Fruit fly (Drosophila melanogaster): ENCODE measurements around the gene CCT7.

The CCT7 gene

dm6 chr3R:8846154-8846648, 44.8 kb downstream of the CCT7 start:
- TF ChIP-seq Hr83 (GFP tag; optimal IDR thresholded peaks at IDR 0.05; ENCODE audit: poor library complexity, severe bottlenecking) (peak; percentile 90), Jra (GFP tag; optimal IDR thresholded peaks at IDR 0.05) (peak; percentile 24), br (GFP tag; optimal IDR thresholded peaks at IDR 0.05) (peak; percentile 52), ey (GFP tag; optimal IDR thresholded peaks at IDR 0.05) (no peak), jim (GFP tag; optimal IDR thresholded peaks at IDR 0.05) (peak; percentile 11), usp (GFP tag; optimal IDR thresholded peaks at IDR 0.05) (no peak), tai (GFP tag; optimal IDR thresholded peaks at IDR 0.05) (peak; percentile 20), Sp1 (GFP tag; optimal IDR thresholded peaks at IDR 0.05) (peak; percentile 42), Rel (GFP tag; optimal IDR thresholded peaks at IDR 0.05) (peak; percentile 28), Rel (tag; optimal IDR thresholded peaks at IDR 0.05) (peak; percentile 21), dl (GFP tag; optimal IDR thresholded peaks at IDR 0.05; ENCODE audit: insufficient read depth in 1 of 2, partially characterized antibody in 2 of 2) (no peak), psq (GFP tag; optimal IDR thresholded peaks at IDR 0.05) (peak; percentile 94), OdsH (GFP tag; optimal IDR thresholded peaks at IDR 0.05) (peak; percentile 41), CG9705 (GFP tag; optimal IDR thresholded peaks at IDR 0.05) (no peak), Hr78 (GFP tag; optimal IDR thresholded peaks at IDR 0.05) (no peak), Vsx2 (GFP tag; optimal IDR thresholded peaks at IDR 0.05; ENCODE audit: partially characterized antibody) (peak; percentile 50), sv (GFP tag; optimal IDR thresholded peaks at IDR 0.05) (peak; percentile 35), foxo (GFP tag; optimal IDR thresholded peaks at IDR 0.05) (peak in 1 of 2 experiments; percentile 40), HLH106 (tag; optimal IDR thresholded peaks at IDR 0.05) (no peak), lola (GFP tag; optimal IDR thresholded peaks at IDR 0.05) (no peak), brk (GFP tag; optimal IDR thresholded peaks at IDR 0.05) (no peak), rgr (GFP tag; optimal IDR thresholded peaks at IDR 0.05) (peak; percentile 53), pan (optimal IDR thresholded peaks at IDR 0.05) (no peak), Myc (optimal IDR thresholded peaks at IDR 0.05) (no peak), GATAd (GFP tag; optimal IDR thresholded peaks at IDR 0.05) (no peak), CrebA (GFP tag; optimal IDR thresholded peaks at IDR 0.05; ENCODE audit: borderline replicate concordance) (peak; percentile 81), dmrt93B (GFP tag; optimal IDR thresholded peaks at IDR 0.05) (no peak), Abd-B (GFP tag; optimal IDR thresholded peaks at IDR 0.05) (no peak), dsf (GFP tag; optimal IDR thresholded peaks at IDR 0.05; ENCODE audit: borderline replicate concordance) (no peak), Dif (GFP tag; optimal IDR thresholded peaks at IDR 0.05; ENCODE audit: partially characterized antibody) (peak; percentile 53), sage (GFP tag; optimal IDR thresholded peaks at IDR 0.05) (peak; percentile 55), h (GFP tag; optimal IDR thresholded peaks at IDR 0.05) (peak; percentile 62), Dfd (GFP tag; optimal IDR thresholded peaks at IDR 0.05) (no peak), N (GFP tag; optimal IDR thresholded peaks at IDR 0.05) (no peak), CG32264 (GFP tag; optimal IDR thresholded peaks at IDR 0.05) (peak; percentile 27), Hnf4 (GFP tag; optimal IDR thresholded peaks at IDR 0.05) (peak; percentile 35), fru (GFP tag; optimal IDR thresholded peaks at IDR 0.05) (peak; percentile 20)

- peak; percentile 37 for TF ChIP-seq rgr (GFP tag; optimal IDR thresholded peaks at IDR 0.05)
- peak; percentile 51 for TF ChIP-seq tai (GFP tag; optimal IDR thresholded peaks at IDR 0.05)
- no peak for TF ChIP-seq Hr83 (GFP tag; optimal IDR thresholded peaks at IDR 0.05; ENCODE audit: poor library complexity, severe bottlenecking)
- TF ChIP-seq Hnf4 (GFP tag; optimal IDR thresholded peaks at IDR 0.05) = peak; percentile 15
- TF ChIP-seq CG9705 (GFP tag; optimal IDR thresholded peaks at IDR 0.05) = no peak
- no peak for TF ChIP-seq pan (optimal IDR thresholded peaks at IDR 0.05)
- TF ChIP-seq sage (GFP tag; optimal IDR thresholded peaks at IDR 0.05) = no peak
- TF ChIP-seq dsf (GFP tag; optimal IDR thresholded peaks at IDR 0.05; ENCODE audit: borderline replicate concordance) = no peak
- no peak for TF ChIP-seq dl (GFP tag; optimal IDR thresholded peaks at IDR 0.05; ENCODE audit: insufficient read depth in 1 of 2, partially characterized antibody in 2 of 2)
- TF ChIP-seq woc (GFP tag; optimal IDR thresholded peaks at IDR 0.05) = peak; percentile 11
- no peak for TF ChIP-seq Vsx2 (GFP tag; optimal IDR thresholded peaks at IDR 0.05; ENCODE audit: partially characterized antibody)
- TF ChIP-seq Rel (GFP tag; optimal IDR thresholded peaks at IDR 0.05) = no peak
- no peak for TF ChIP-seq Rel (tag; optimal IDR thresholded peaks at IDR 0.05)
- TF ChIP-seq br (GFP tag; optimal IDR thresholded peaks at IDR 0.05) = peak; percentile 9
- TF ChIP-seq ey (GFP tag; optimal IDR thresholded peaks at IDR 0.05) = peak; percentile 54
- no peak for TF ChIP-seq GATAd (GFP tag; optimal IDR thresholded peaks at IDR 0.05)
- TF ChIP-seq dmrt93B (GFP tag; optimal IDR thresholded peaks at IDR 0.05) = no peak
- TF ChIP-seq brk (GFP tag; optimal IDR thresholded peaks at IDR 0.05) = no peak
- TF ChIP-seq psq (GFP tag; optimal IDR thresholded peaks at IDR 0.05) = no peak
- peak; percentile 44 for TF ChIP-seq OdsH (GFP tag; optimal IDR thresholded peaks at IDR 0.05)
- peak; percentile 37 for TF ChIP-seq h (GFP tag; optimal IDR thresholded peaks at IDR 0.05)
- TF ChIP-seq lola (GFP tag; optimal IDR thresholded peaks at IDR 0.05) = no peak
- no peak for TF ChIP-seq jim (GFP tag; optimal IDR thresholded peaks at IDR 0.05)
- no peak for TF ChIP-seq Dif (GFP tag; optimal IDR thresholded peaks at IDR 0.05; ENCODE audit: partially characterized antibody)
- no peak for TF ChIP-seq HLH106 (tag; optimal IDR thresholded peaks at IDR 0.05)
- peak; percentile 39 for TF ChIP-seq fru (GFP tag; optimal IDR thresholded peaks at IDR 0.05)
- peak in 1 of 2 experiments; percentile 60 for TF ChIP-seq foxo (GFP tag; optimal IDR thresholded peaks at IDR 0.05)
- no peak for TF ChIP-seq N (GFP tag; optimal IDR thresholded peaks at IDR 0.05)
- no peak for TF ChIP-seq Dfd (GFP tag; optimal IDR thresholded peaks at IDR 0.05)
- TF ChIP-seq CG32264 (GFP tag; optimal IDR thresholded peaks at IDR 0.05) = no peak
- no peak for TF ChIP-seq Abd-B (GFP tag; optimal IDR thresholded peaks at IDR 0.05)
Observed at dm6 chr3R:8847096-8847639, 45.8 kb downstream of the CCT7 start.
